Worm (Caenorhabditis elegans) whole organism, L1 larva: ENCODE results near the gene C27F2.7.

Experiments
- F16B12.6 ChIP-seq: fragments of 150-350 bp; optimal IDR thresholded peaks from 2 replicates; lab custom pipeline; 2014; ENCODE audit warnings: missing biosample characterization, missing genetic modification characterization
- aha-1 ChIP-seq: fragments of 150-350 bp; optimal IDR thresholded peaks from 2 replicates; lab custom pipeline; 2014; ENCODE audit warnings: missing biosample characterization, missing genetic modification characterization
- alr-1 ChIP-seq: fragments of 200-800 bp; sonication (Bioruptor generic); optimal IDR thresholded peaks from 2 replicates; lab custom pipeline; 2018; ENCODE audit warnings: borderline replicate concordance, mild to moderate bottlenecking, missing genetic modification characterization, missing compliant biosample characterization
- aly-2 ChIP-seq: fragments of 150-350 bp; optimal IDR thresholded peaks from 2 replicates; lab custom pipeline; 2014; ENCODE audit warnings: missing biosample characterization, missing genetic modification characterization
- ama-1 ChIP-seq: fragments of 150-350 bp; optimal IDR thresholded peaks from 2 replicates; lab custom pipeline; 2014
- blmp-1 ChIP-seq: fragments of 150-350 bp; optimal IDR thresholded peaks from 2 replicates; lab custom pipeline; 2014; ENCODE audit warnings: missing biosample characterization, missing genetic modification characterization
- ces-1 ChIP-seq: fragments of 150-350 bp; optimal IDR thresholded peaks from 2 replicates; lab custom pipeline; 2014; ENCODE audit warnings: missing biosample characterization, missing genetic modification reagents, missing genetic modification characterization
- dpl-1 ChIP-seq, 3 experiments: fragments of 150-350 bp in 2 of 3; sonication (generic microtip) in 1 of 3; optimal IDR thresholded peaks; 2 replicates each; lab custom pipeline; 2014 to 2017; ENCODE audit warnings: missing biosample characterization in 3 of 3, missing genetic modification characterization in 3 of 3, missing genetic modification reagents in 3 of 3
- efl-1 ChIP-seq, 4 experiments: fragments of 150-350 bp; optimal IDR thresholded peaks in 3 of 4; peaks in 1 of 4; 1 replicate in 1 of 4; 2 replicates in 3 of 4; lab custom pipeline; 2014; ENCODE audit warnings: missing biosample characterization in 2 of 4, missing genetic modification characterization in 2 of 4, missing genetic modification reagents in 2 of 4
- ets-5 ChIP-seq: fragments of 200-800 bp; sonication (Bioruptor generic); IDR thresholded peaks from 2 replicates; pipeline ENCODE4 v1.3.6; 2022; ENCODE audit warnings: missing genetic modification characterization, missing compliant biosample characterization
- fos-1 ChIP-seq: fragments of 150-350 bp; optimal IDR thresholded peaks from 2 replicates; lab custom pipeline; 2014; ENCODE audit warnings: missing biosample characterization, missing genetic modification characterization
- hlh-4 ChIP-seq: sonication (generic microtip); optimal IDR thresholded peaks from 2 replicates; lab custom pipeline; 2016; ENCODE audit warnings: mild to moderate bottlenecking, missing genetic modification characterization, missing compliant biosample characterization
- irx-1 ChIP-seq: sonication (generic microtip); optimal IDR thresholded peaks from 2 replicates; lab custom pipeline; 2016; ENCODE audit warnings: missing genetic modification characterization, missing compliant biosample characterization
- isw-1 ChIP-seq: fragments of 200-800 bp; sonication (Bioruptor generic); IDR thresholded peaks from 2 replicates; pipeline ENCODE4 v1.3.6; 2022; ENCODE audit warnings: missing genetic modification characterization, missing compliant biosample characterization
- jun-1 ChIP-seq: fragments of 150-350 bp; optimal IDR thresholded peaks from 2 replicates; lab custom pipeline; 2014; ENCODE audit warnings: missing biosample characterization, missing genetic modification reagents, missing genetic modification characterization
- lin-14 ChIP-seq: fragments of 200-800 bp; sonication (Bioruptor generic); optimal IDR thresholded peaks from 2 replicates; lab custom pipeline; 2018; ENCODE audit warnings: mild to moderate bottlenecking, missing genetic modification characterization, moderate library complexity, missing compliant biosample characterization
- mdl-1 ChIP-seq, 2 experiments: fragments of 150-350 bp; optimal IDR thresholded peaks; 2 replicates each; lab custom pipeline; 2014 to 2017; ENCODE audit warnings: missing biosample characterization in 2 of 2, missing genetic modification characterization in 2 of 2, inconsistent platforms in 1 of 2
- nhr-12 ChIP-seq: sonication (generic microtip); optimal IDR thresholded peaks from 2 replicates; lab custom pipeline; 2017; ENCODE audit warnings: missing biosample characterization, missing genetic modification characterization
- nhr-20 ChIP-seq: sonication (generic microtip); optimal IDR thresholded peaks from 2 replicates; lab custom pipeline; 2016; ENCODE audit warnings: mild to moderate bottlenecking, missing genetic modification characterization, missing compliant biosample characterization
- nhr-28 ChIP-seq: fragments of 150-350 bp; optimal IDR thresholded peaks from 2 replicates; lab custom pipeline; 2014; ENCODE audit warnings: missing biosample characterization, missing genetic modification characterization
- nhr-47 ChIP-seq: sonication (generic microtip); optimal IDR thresholded peaks from 2 replicates; lab custom pipeline; 2016; ENCODE audit warnings: mild to moderate bottlenecking, missing genetic modification characterization, moderate library complexity, missing compliant biosample characterization
- nhr-76 ChIP-seq: sonication (generic microtip); optimal IDR thresholded peaks from 2 replicates; lab custom pipeline; 2017; ENCODE audit warnings: missing biosample characterization, missing genetic modification characterization
- nhr-77 ChIP-seq: fragments of 150-350 bp; optimal IDR thresholded peaks from 2 replicates; lab custom pipeline; 2014; ENCODE audit warnings: missing biosample characterization, missing genetic modification characterization
- nhr-85 ChIP-seq: sonication (generic microtip); peaks from one replicate; lab custom pipeline; 2016; ENCODE audit warnings: missing genetic modification characterization, inconsistent platforms, missing compliant biosample characterization
- pag-3 ChIP-seq: sonication (generic microtip); optimal IDR thresholded peaks from 2 replicates; lab custom pipeline; 2017; ENCODE audit warnings: missing genetic modification characterization, mild to moderate bottlenecking, missing compliant biosample characterization, antibody characterized with exemption, borderline replicate concordance; ENCODE audit not compliant: insufficient read depth
- pax-3 ChIP-seq: fragments of 200-800 bp; sonication (Bioruptor generic); optimal IDR thresholded peaks from 2 replicates; lab custom pipeline; 2018; ENCODE audit warnings: mild to moderate bottlenecking, missing genetic modification characterization, moderate library complexity, missing compliant biosample characterization
- pqm-1 ChIP-seq: sonication (generic microtip); optimal IDR thresholded peaks from 3 replicates; lab custom pipeline; 2017; ENCODE audit warnings: missing biosample characterization, missing genetic modification characterization
- rnt-1 ChIP-seq: sonication (generic microtip); optimal IDR thresholded peaks from 2 replicates; lab custom pipeline; 2016; ENCODE audit warnings: mild to moderate bottlenecking, missing genetic modification characterization, moderate library complexity, missing compliant biosample characterization
- skn-1 ChIP-seq: fragments of 150-350 bp; optimal IDR thresholded peaks from 2 replicates; lab custom pipeline; 2014; ENCODE audit warnings: missing biosample characterization, missing genetic modification characterization
- sox-4 ChIP-seq: sonication (generic microtip); optimal IDR thresholded peaks from 2 replicates; lab custom pipeline; 2016; ENCODE audit warnings: missing genetic modification characterization, missing compliant biosample characterization
- sptf-1 ChIP-seq: fragments of 150-350 bp; optimal IDR thresholded peaks from 2 replicates; lab custom pipeline; 2014; ENCODE audit warnings: missing biosample characterization, missing genetic modification characterization
- tlp-1 ChIP-seq: fragments of 150-350 bp; optimal IDR thresholded peaks from 2 replicates; lab custom pipeline; 2014; ENCODE audit warnings: missing biosample characterization, missing genetic modification characterization
- unc-98 ChIP-seq: fragments of 200-800 bp; sonication (Bioruptor generic); IDR thresholded peaks from 2 replicates; pipeline ENCODE4 v1.3.6; 2022; ENCODE audit warnings: missing genetic modification characterization, missing compliant biosample characterization
- vab-15 ChIP-seq: sonication (generic microtip); optimal IDR thresholded peaks from 2 replicates; lab custom pipeline; 2017; ENCODE audit warnings: missing genotype, mild to moderate bottlenecking, missing genetic modification characterization, missing compliant biosample characterization
- xbp-1 ChIP-seq: sonication (generic microtip); optimal IDR thresholded peaks from 2 replicates; lab custom pipeline; 2016; ENCODE audit warnings: missing genetic modification characterization, missing compliant biosample characterization
- ztf-11 ChIP-seq, 2 experiments: sonication (generic microtip); optimal IDR thresholded peaks; 2 replicates each; lab custom pipeline; 2016 to 2017; ENCODE audit warnings: missing genetic modification characterization in 2 of 2, missing biosample characterization in 1 of 2, missing compliant biosample characterization in 1 of 2

C27F2.7 gene

DNA sequence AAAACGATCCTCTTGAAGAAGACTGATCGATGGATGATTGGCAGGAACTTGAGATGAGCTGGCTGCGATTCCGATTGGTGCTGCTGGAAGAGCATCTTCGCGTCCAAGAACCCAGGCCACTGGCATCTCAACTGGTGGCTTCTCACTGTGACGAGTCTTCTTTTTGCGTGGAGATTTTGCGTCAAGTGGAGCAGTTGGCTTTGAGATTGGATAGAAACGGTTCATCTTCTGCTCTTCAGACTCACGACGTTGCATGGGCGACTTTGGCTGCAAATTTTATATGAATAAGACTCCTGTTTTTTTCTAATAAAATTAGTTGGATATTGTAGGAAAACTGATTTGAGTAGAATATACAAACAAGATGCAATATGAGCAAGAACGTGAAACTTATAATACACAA is 26.4 kb upstream of the C27F2.7 start:
- TF ChIP-seq nhr-20 (tag; lab: Kevin White, UChicago) (no peak), nhr-47 (tag; lab: Kevin White, UChicago) (no peak), pax-3 (tag; lab: Kevin White, UChicago) (no peak), nhr-85 (tag; lab: Kevin White, UChicago) (no peak), efl-1 (optimal IDR thresholded peaks at IDR 0.05; lab: Kevin White, UChicago) (no peak), efl-1 (GFP tag; optimal IDR thresholded peaks at IDR 0.05 in 1 of 2; lab: Kevin White, UChicago) (no peak), rnt-1 (no peak), aha-1 (tag; lab: Kevin White, UChicago) (no peak), ztf-11 (tag; optimal IDR thresholded peaks at IDR 0.05; lab: Kevin White, UChicago) (no peak), vab-15 (no peak), jun-1 (tag; lab: Kevin White, UChicago) (no peak), ets-5 (GFP tag; lab: Robert Waterston, UW) (no peak), ces-1 (GFP tag; lab: Kevin White, UChicago) (no peak), lin-14 (no peak), isw-1 (no peak), unc-98 (GFP tag; lab: Robert Waterston, UW) (no peak), ama-1 (no peak), skn-1 (tag; lab: Kevin White, UChicago) (no peak), blmp-1 (no peak), mdl-1 (tag; optimal IDR thresholded peaks at IDR 0.05; lab: Kevin White, UChicago) (no peak), fos-1 (no peak)
- TF ChIP-seq, all 84 proteins: peak for 0

- TF ChIP-seq tlp-1 (no peak), nhr-85 (tag; lab: Kevin White, UChicago) (peak; percentile 31), nhr-12 (tag; lab: Kevin White, UChicago) (no peak), hlh-4 (tag; lab: Kevin White, UChicago) (no peak), efl-1 (optimal IDR thresholded peaks at IDR 0.05; lab: Kevin White, UChicago) (no peak), efl-1 (GFP tag; optimal IDR thresholded peaks at IDR 0.05 in 1 of 2; lab: Kevin White, UChicago) (peak in 1 of 2 experiments; percentile 30), fos-1 (no peak), dpl-1 (GFP tag; optimal IDR thresholded peaks at IDR 0.05; lab: Kevin White, UChicago) (no peak), sptf-1 (tag; lab: Kevin White, UChicago) (no peak), nhr-77 (no peak), pag-3 (tag; lab: Kevin White, UChicago) (no peak), aly-2 (tag; lab: Kevin White, UChicago) (peak; percentile 79)
Measured at ce11 chrIII:5008730-5009129, 24.4 kb upstream of the C27F2.7 start, which contains the start of gene R144.11. Gene R144.11 (minus strand): TSS chrIII:5008830.

ce11 chrIII:5006881-5007280 is 22.6 kb upstream of the C27F2.7 start, which contains the start of gene R144.12:
Gene R144.12 (minus strand): TSS chrIII:5006981.
- TF ChIP-seq nhr-28 (no peak), irx-1 (tag; lab: Kevin White, UChicago) (no peak), nhr-76 (tag; lab: Kevin White, UChicago) (no peak), blmp-1 (no peak), pqm-1 (tag; lab: Kevin White, UChicago) (no peak)

- TF ChIP-seq efl-1 (optimal IDR thresholded peaks at IDR 0.05; lab: Kevin White, UChicago) (no peak), efl-1 (GFP tag; optimal IDR thresholded peaks at IDR 0.05 in 1 of 2; lab: Kevin White, UChicago) (peak in 1 of 2 experiments; percentile 9), xbp-1 (tag; lab: Kevin White, UChicago) (no peak), unc-98 (GFP tag; lab: Robert Waterston, UW) (no peak), alr-1 (tag; lab: Kevin White, UChicago) (no peak)
Measured at ce11 chrIII:5004621-5005020, 20.3 kb upstream of the C27F2.7 start, which contains the start of gene R144.6. Gene R144.6 (minus strand): TSS chrIII:5004721.

DNA sequence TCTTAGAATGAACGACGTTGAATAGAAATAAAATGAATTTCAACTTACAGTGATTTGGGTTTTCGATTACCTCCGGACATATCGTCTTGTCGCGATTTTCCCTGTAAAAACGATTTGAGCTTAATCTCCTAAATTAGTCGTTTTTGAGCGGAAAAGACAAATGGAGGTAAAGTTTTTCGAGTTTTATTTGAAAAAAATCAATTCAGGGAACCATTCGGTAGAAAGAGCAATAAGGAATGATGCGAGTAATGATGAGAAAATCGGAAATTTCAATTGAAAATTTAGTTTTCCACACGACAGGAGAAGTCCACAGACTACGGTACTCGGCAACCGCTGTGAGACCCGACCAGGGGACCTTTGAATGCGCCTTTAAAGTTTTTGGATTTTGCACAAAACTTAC is 17.9 kb upstream of the C27F2.7 start, which contains the start of gene R144.10:
Gene R144.10 (minus strand): TSS at position 101 of the 400 bp plus-strand sequence.
- TF ChIP-seq efl-1 (optimal IDR thresholded peaks at IDR 0.05; lab: Kevin White, UChicago) = no peak
- TF ChIP-seq efl-1 (GFP tag; optimal IDR thresholded peaks at IDR 0.05 in 1 of 2; lab: Kevin White, UChicago) = no peak
- no peak for TF ChIP-seq ztf-11 (tag; optimal IDR thresholded peaks at IDR 0.05; lab: Kevin White, UChicago)
- TF ChIP-seq blmp-1 = no peak
- no peak for TF ChIP-seq isw-1
- TF ChIP-seq sox-4 = no peak
- TF ChIP-seq F16B12.6 (tag; lab: Kevin White, UChicago) = no peak
